Worm (Caenorhabditis elegans): Measurements from ENCODE around the gene srh-118.

- TF ChIP-seq zip-8 (tag; optimal IDR thresholded peaks at IDR 0.05) = no peak
- no peak for TF ChIP-seq ham-2 (GFP tag; optimal IDR thresholded peaks at IDR 0.05)
- no peak for TF ChIP-seq nhr-76 (tag; optimal IDR thresholded peaks at IDR 0.05)
- TF ChIP-seq nhr-28 (tag; optimal IDR thresholded peaks at IDR 0.05) = no peak
- no peak for TF ChIP-seq nhr-12 (tag; optimal IDR thresholded peaks at IDR 0.05)
- no peak for TF ChIP-seq elt-1 (tag; optimal IDR thresholded peaks at IDR 0.05; ENCODE audit: borderline replicate concordance, insufficient read depth)
- no peak for TF ChIP-seq lin-32 (GFP tag; optimal IDR thresholded peaks at IDR 0.05)
- no peak for TF ChIP-seq snpc-4 (tag; optimal IDR thresholded peaks at IDR 0.05)
Measured at ce11 chrV:17508493-17508892, 12.5 kb upstream of the srh-118 start, which contains the start of gene srw-32.

Data from whole organism, mixed stage, embryonic.